Worm (Caenorhabditis elegans) whole organism, midembryonic: ENCODE data around the gene glr-1.

Experiments
- med-1 ChIP-seq: sonication (generic microtip); optimal IDR thresholded peaks from 2 replicates; lab custom pipeline; 2017; ENCODE audit warnings: missing genetic modification characterization, mild to moderate bottlenecking, missing compliant biosample characterization, antibody characterized with exemption, missing genetic modification reagents; ENCODE audit not compliant: insufficient read depth
- ztf-29 ChIP-seq: fragments of 200-800 bp; sonication (Bioruptor generic); IDR thresholded peaks from 2 replicates; pipeline ENCODE4 v1.3.6; 2022; ENCODE audit warnings: missing genetic modification reagents, missing genetic modification characterization, missing compliant biosample characterization

ce11 chrIII:8580802-8581201 lies 7.6 kb downstream of the glr-1 start, which contains the start of gene doxa-1:
- TF ChIP-seq ztf-29 (GFP tag; lab: Robert Waterston, UW) (no peak), med-1 (GFP tag; lab: Kevin White, UChicago) (no peak)
